Worm (Caenorhabditis elegans): ENCODE data around the gene ZK1307.9.

ZK1307.9 gene

DNA sequence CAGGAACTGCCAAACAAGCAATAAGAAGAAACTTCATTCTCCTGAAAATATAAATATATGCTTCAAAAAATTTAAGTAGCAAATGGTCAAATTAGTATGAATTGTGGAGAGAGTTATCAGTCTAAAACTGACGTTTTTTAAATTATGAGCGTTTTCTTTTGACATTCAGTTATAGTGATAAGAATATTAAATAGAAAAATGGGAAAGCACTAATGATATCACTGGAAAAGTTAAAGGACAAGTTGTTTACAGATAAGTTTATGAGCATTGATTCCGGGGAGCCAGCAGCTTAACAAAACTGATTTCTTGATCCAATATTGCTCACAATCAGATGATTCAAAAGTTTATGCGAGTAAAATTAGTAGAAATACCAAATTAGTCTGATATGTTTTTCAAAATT lies 11.1 kb downstream of the ZK1307.9 start, which contains the start of gene ZK1320.3:
Gene ZK1320.3, minus strand, starts transcription at position 41 of the 400 bp plus-strand sequence.
- TF ChIP-seq tag-97 (GFP tag; IDR thresholded peaks at IDR 0.05): no peak
- TF ChIP-seq fkh-10 (GFP tag; optimal IDR thresholded peaks at IDR 0.05): no peak
- no peak for TF ChIP-seq spr-3 (GFP tag; optimal IDR thresholded peaks at IDR 0.05)
- TF ChIP-seq daf-16 (GFP tag; optimal IDR thresholded peaks at IDR 0.05): no peak
- peak; percentile 71 for TF ChIP-seq daf-16 (tag; optimal IDR thresholded peaks at IDR 0.05)
- TF ChIP-seq R02D3.7 (tag; optimal IDR thresholded peaks at IDR 0.05): no peak
- TF ChIP-seq unc-62 (GFP tag; optimal IDR thresholded peaks at IDR 0.05 in 1 of 2): peak in 1 of 2 experiments; percentile 94
- TF ChIP-seq unc-62 (tag; optimal IDR thresholded peaks at IDR 0.05): no peak
- no peak for TF ChIP-seq nhr-42 (GFP tag; IDR thresholded peaks at IDR 0.05)
- no peak for TF ChIP-seq zfp-3 (GFP tag; conservative IDR thresholded peaks at IDR 0.05)
- TF ChIP-seq dmd-8 (GFP tag; IDR thresholded peaks at IDR 0.05): no peak
- TF ChIP-seq nhr-28 (tag; optimal IDR thresholded peaks at IDR 0.05): peak; percentile 45
- TF ChIP-seq dmd-6 (GFP tag; IDR thresholded peaks at IDR 0.05): peak; percentile 64
- TF ChIP-seq daf-12 (tag; optimal IDR thresholded peaks at IDR 0.05): no peak
- TF ChIP-seq arid-1 (GFP tag; conservative IDR thresholded peaks at IDR 0.05): no peak
- TF ChIP-seq lim-7 (GFP tag; IDR thresholded peaks at IDR 0.05): no peak
- TF ChIP-seq lsy-2 (tag; optimal IDR thresholded peaks at IDR 0.05): no peak
- TF ChIP-seq ceh-32 (tag; optimal IDR thresholded peaks at IDR 0.05; ENCODE audit: poor library complexity): no peak
- no peak for TF ChIP-seq snpc-4 (tag; optimal IDR thresholded peaks at IDR 0.05)
- TF ChIP-seq skn-1 (tag; optimal IDR thresholded peaks at IDR 0.05): no peak
- TF ChIP-seq pqm-1 (tag; optimal IDR thresholded peaks at IDR 0.05): peak; percentile 56
- no peak for TF ChIP-seq fos-1 (tag; optimal IDR thresholded peaks at IDR 0.05)
- TF ChIP-seq attf-4 (tag; optimal IDR thresholded peaks at IDR 0.05): no peak
- TF ChIP-seq madf-5 (GFP tag; IDR thresholded peaks at IDR 0.05): no peak
- no peak for TF ChIP-seq Y48G9A.11 (GFP tag; IDR thresholded peaks at IDR 0.05)
- TF ChIP-seq dve-1 (tag; optimal IDR thresholded peaks at IDR 0.05; ENCODE audit: insufficient read depth): peak; percentile 58
- no peak for TF ChIP-seq F44E2.7 (GFP tag; IDR thresholded peaks at IDR 0.05)

DNA sequence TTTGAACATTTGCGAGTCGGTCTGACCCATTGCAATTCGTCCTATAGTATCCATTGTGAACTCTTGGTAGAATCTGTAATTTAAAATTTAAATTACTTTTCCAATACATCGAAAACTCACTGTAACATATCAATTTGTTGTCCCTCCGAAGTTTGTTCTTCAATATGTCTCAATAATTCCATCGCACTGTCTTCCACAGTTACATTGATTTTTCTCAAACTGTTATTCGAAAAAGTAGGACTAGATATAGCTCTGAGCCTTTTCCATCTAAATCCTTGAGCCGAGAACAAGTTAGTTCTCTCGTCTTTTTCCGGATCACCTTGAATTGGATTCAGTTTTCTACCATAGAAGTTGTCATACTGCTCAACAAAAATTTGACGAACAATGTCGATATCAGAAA lies 12.9 kb downstream of the ZK1307.9 start:
- TF ChIP-seq lin-39 (tag; optimal IDR thresholded peaks at IDR 0.05) (no peak), daf-12 (tag; optimal IDR thresholded peaks at IDR 0.05) (no peak), fkh-10 (GFP tag; optimal IDR thresholded peaks at IDR 0.05) (no peak), nhr-25 (tag; optimal IDR thresholded peaks at IDR 0.05; ENCODE audit: borderline replicate concordance, insufficient read depth) (no peak), ces-1 (GFP tag; optimal IDR thresholded peaks at IDR 0.05) (no peak), aha-1 (tag) (peak; percentile 95)

DNA sequence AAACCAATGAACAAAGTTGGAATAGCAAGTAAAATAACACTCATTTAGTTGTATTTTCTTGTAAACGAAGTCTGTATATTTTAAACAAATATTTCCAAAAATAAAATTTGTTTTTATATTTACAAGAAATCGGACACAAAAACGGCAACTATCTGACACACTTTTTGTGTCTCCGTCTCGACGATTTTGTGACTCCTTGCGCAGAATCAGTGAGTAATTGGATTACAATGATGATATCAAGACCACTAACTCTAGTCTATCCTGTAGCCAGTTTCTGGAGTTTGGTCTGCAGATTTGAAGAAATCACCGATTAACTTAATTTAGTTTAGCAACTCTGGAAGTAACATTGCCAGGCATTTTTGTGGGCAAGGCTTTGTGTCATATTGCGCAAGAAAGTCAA lies 13.5 kb downstream of the ZK1307.9 start, which contains the start of gene cyp-13A10:
Gene cyp-13A10, minus strand, starts transcription at position 88 of the 400 bp plus-strand sequence.
- TF ChIP-seq nhr-6 (tag; optimal IDR thresholded peaks at IDR 0.05): no peak
- TF ChIP-seq nhr-28 (tag; optimal IDR thresholded peaks at IDR 0.05): peak; percentile 53
- no peak for TF ChIP-seq nhr-11 (tag; optimal IDR thresholded peaks at IDR 0.05)

DNA sequence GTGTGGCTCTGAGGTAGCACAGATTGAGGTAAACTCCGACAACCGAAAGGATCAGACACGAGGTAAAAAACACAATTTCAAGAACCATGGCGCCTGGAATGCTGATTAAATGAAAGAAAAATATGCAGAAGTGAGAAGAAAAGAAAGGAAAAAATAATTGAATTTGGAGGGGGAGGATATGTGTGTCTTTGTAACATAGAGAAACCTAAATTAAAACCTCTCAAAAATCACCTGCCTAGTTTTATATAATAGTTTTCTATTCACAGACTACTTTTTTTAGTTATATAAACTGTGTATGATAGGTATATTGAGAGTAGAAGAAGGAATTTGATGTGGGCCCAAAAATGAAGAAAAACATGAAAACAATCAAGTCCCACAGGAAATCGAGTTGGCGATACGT lies 16.3 kb downstream of the ZK1307.9 start, which contains the start of gene ZK1320.5:
Gene ZK1320.5, minus strand, starts transcription at position 101 of the 400 bp plus-strand sequence.
- TF ChIP-seq lin-29 (GFP tag; IDR thresholded peaks at IDR 0.05): no peak
- TF ChIP-seq dve-1 (tag; optimal IDR thresholded peaks at IDR 0.05; ENCODE audit: insufficient read depth): no peak

DNA sequence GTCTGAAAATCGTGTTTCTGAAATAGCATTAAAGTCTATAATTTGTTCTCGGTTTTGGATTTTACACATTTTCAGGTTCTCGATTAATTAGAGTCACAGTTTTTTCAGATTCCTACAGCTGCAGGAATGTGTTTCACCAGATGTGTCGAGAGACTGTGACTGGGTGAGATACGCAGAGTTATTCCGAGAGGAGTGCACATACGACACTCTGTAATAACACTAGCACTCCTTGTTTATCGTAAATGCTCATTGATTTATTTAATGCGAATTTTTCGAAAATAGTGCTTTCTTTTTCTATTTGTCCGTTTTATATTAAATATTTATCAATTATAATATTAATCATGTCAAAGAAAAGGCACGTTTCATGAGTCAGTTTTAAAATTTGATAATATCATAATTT lies 18.1 kb downstream of the ZK1307.9 start, which contains the start of gene ZK1320.11:
Gene ZK1320.11, plus strand, starts transcription at position 243 of the 400 bp plus-strand sequence.
- TF ChIP-seq lir-3 (tag; optimal IDR thresholded peaks at IDR 0.05) (no peak), daf-16 (GFP tag; optimal IDR thresholded peaks at IDR 0.05) (no peak), daf-16 (tag; optimal IDR thresholded peaks at IDR 0.05) (peak; percentile 42), lin-1 (GFP tag; IDR thresholded peaks at IDR 0.05) (no peak), snpc-4 (tag; optimal IDR thresholded peaks at IDR 0.05) (no peak), T20F7.1 (GFP tag; optimal IDR thresholded peaks at IDR 0.05) (peak; percentile 46), nhr-28 (tag; optimal IDR thresholded peaks at IDR 0.05) (no peak), T26A8.4 (GFP tag; IDR thresholded peaks at IDR 0.05) (no peak)
